Worm (Caenorhabditis elegans) whole organism, early embryonic: ENCODE results near the gene ZK418.2.
"Not testable (repeated sequence)": the region's sequence is repeated elsewhere in the genome, so short reads cannot be mapped to it uniquely, and the experiment has no call there.

Experiments used
- B0310.2 ChIP-seq: sonication (generic microtip); optimal IDR thresholded peaks from 2 replicates; lab custom pipeline; 2016; ENCODE audit warnings: mild to moderate bottlenecking, missing genetic modification characterization, missing compliant biosample characterization
- F13C5.2 ChIP-seq: sonication (generic microtip); optimal IDR thresholded peaks from 2 replicates; lab custom pipeline; 2017; ENCODE audit warnings: mild to moderate bottlenecking, missing genetic modification characterization, inconsistent platforms, missing compliant biosample characterization
- aly-1 ChIP-seq: sonication (generic microtip); optimal IDR thresholded peaks from 2 replicates; lab custom pipeline; 2016; ENCODE audit warnings: missing genetic modification characterization, missing compliant biosample characterization
- ama-1 ChIP-seq: fragments of 150-350 bp; optimal IDR thresholded peaks from 2 replicates; lab custom pipeline; 2014
- ceh-13 ChIP-seq: fragments of 200-800 bp; sonication (Bioruptor generic); optimal IDR thresholded peaks from 2 replicates; lab custom pipeline; 2018; ENCODE audit warnings: mild to moderate bottlenecking, missing genetic modification characterization, missing compliant biosample characterization
- ceh-36 ChIP-seq: sonication (generic microtip); optimal IDR thresholded peaks from 2 replicates; lab custom pipeline; 2016; ENCODE audit warnings: missing genetic modification characterization, inconsistent platforms, missing compliant biosample characterization
- ets-7 ChIP-seq: sonication (generic microtip); optimal IDR thresholded peaks from 2 replicates; lab custom pipeline; 2016; ENCODE audit warnings: missing genotype, missing genetic modification characterization, missing compliant biosample characterization
- flt-1 ChIP-seq: fragments of 200-800 bp; sonication (Bioruptor generic); IDR thresholded peaks from 2 replicates; pipeline ENCODE4 v1.3.6; 2022; ENCODE audit warnings: missing genetic modification characterization, missing compliant biosample characterization
- hmbx-1 ChIP-seq: sonication (generic microtip); optimal IDR thresholded peaks from 2 replicates; lab custom pipeline; 2016; ENCODE audit warnings: mild to moderate bottlenecking, missing genetic modification characterization, missing compliant biosample characterization
- hmg-4 ChIP-seq: fragments of 200-800 bp; sonication (Bioruptor generic); optimal IDR thresholded peaks from 2 replicates; lab custom pipeline; 2018; ENCODE audit warnings: mild to moderate bottlenecking, missing genetic modification characterization, missing compliant biosample characterization
- hnd-1 ChIP-seq: sonication (generic microtip); optimal IDR thresholded peaks from 2 replicates; lab custom pipeline; 2016; ENCODE audit warnings: missing genetic modification characterization, missing compliant biosample characterization
- pes-1 ChIP-seq: fragments of 200-800 bp; sonication (Bioruptor generic); IDR thresholded peaks from 2 replicates; pipeline ENCODE4 v1.3.6; 2022; ENCODE audit warnings: missing genetic modification reagents, missing genetic modification characterization, missing compliant biosample characterization
- scrt-1 ChIP-seq: fragments of 200-800 bp; sonication (Bioruptor generic); IDR thresholded peaks from 2 replicates; pipeline ENCODE4 v1.3.6; 2022; ENCODE audit warnings: missing genetic modification characterization, missing compliant biosample characterization
- sea-1 ChIP-seq: fragments of 200-800 bp; sonication (Bioruptor generic); conservative IDR thresholded peaks from 2 replicates; pipeline ENCODE4 v1.3.6; 2022; ENCODE audit warnings: missing genetic modification characterization, missing compliant biosample characterization
- tbx-11 ChIP-seq: fragments of 200-800 bp; sonication (Bioruptor generic); IDR thresholded peaks from 2 replicates; pipeline ENCODE4 v1.3.6; 2022; ENCODE audit warnings: missing genetic modification characterization, missing compliant biosample characterization
- tbx-37 ChIP-seq: fragments of 200-800 bp; sonication (Bioruptor generic); conservative IDR thresholded peaks from 2 replicates; pipeline ENCODE4 v1.3.6; 2022; ENCODE audit warnings: missing genetic modification reagents, missing genetic modification characterization, missing compliant biosample characterization
- tra-4 ChIP-seq: sonication (generic microtip); optimal IDR thresholded peaks from 2 replicates; lab custom pipeline; 2017; ENCODE audit warnings: missing genetic modification characterization, missing compliant biosample characterization

Gene ZK418.2

ce11 chrIII:7116615-7117252 lies 25.6 kb downstream of the ZK418.2 start:
- TF ChIP-seq ceh-13 (GFP tag; lab: Kevin White, UChicago) (no peak), tbx-37 (GFP tag; lab: Robert Waterston, UW) (no peak), tbx-11 (no peak), F13C5.2 (tag; lab: Kevin White, UChicago) (no peak), ama-1 (lab: Kevin White, UChicago) (no peak), ceh-36 (tag; lab: Kevin White, UChicago) (no peak), hmbx-1 (tag; lab: Kevin White, UChicago) (no peak), hnd-1 (no peak), aly-1 (no peak), hmg-4 (GFP tag; lab: Kevin White, UChicago) (no peak), scrt-1 (GFP tag; lab: Robert Waterston, UW) (no peak)

ce11 chrIII:7120477-7120876 lies 29.3 kb downstream of the ZK418.2 start:
- TF ChIP-seq F13C5.2 (tag; lab: Kevin White, UChicago) (no peak), tra-4 (tag; lab: Kevin White, UChicago) (no peak), hnd-1 (no peak), pes-1 (GFP tag; lab: Robert Waterston, UW) (no peak), ama-1 (lab: Kevin White, UChicago) (no peak), hmg-4 (GFP tag; lab: Kevin White, UChicago) (no peak), sea-1 (GFP tag; lab: Robert Waterston, UW) (no peak)

ce11 chrIII:7122860-7123259 lies 31.7 kb downstream of the ZK418.2 start, which contains the start of the genes B0280.9 and rpia-1:
Gene B0280.9, minus strand, starts transcription at chrIII:7122895.
Gene rpia-1, plus strand, starts transcription at chrIII:7123128.
- TF ChIP-seq flt-1 (GFP tag; lab: Robert Waterston, UW) = no peak
- TF ChIP-seq aly-1 = no peak
- TF ChIP-seq B0310.2 = no peak
- TF ChIP-seq ets-7 (tag; lab: Kevin White, UChicago) = no peak
- no peak for TF ChIP-seq ceh-13 (GFP tag; lab: Kevin White, UChicago)
- no peak for TF ChIP-seq ama-1 (lab: Kevin White, UChicago)

ce11 chrIII:7124364-7124763 lies 33.2 kb downstream of the ZK418.2 start, which contains the start of gene B0280.2:
Gene B0280.2, plus strand, starts transcription at chrIII:7124664.
- no peak for TF ChIP-seq ets-7 (tag; lab: Kevin White, UChicago)

ce11 chrIII:7128601-7129000 lies 37.5 kb downstream of the ZK418.2 start, which contains the start of gene viro-2:
Gene viro-2, plus strand, starts transcription at chrIII:7128901.
- TF ChIP-seq scrt-1 (GFP tag; lab: Robert Waterston, UW); ceh-36 (tag; lab: Kevin White, UChicago); tra-4 (tag; lab: Kevin White, UChicago): not testable (repeated sequence)

- TF ChIP-seq hmg-4 (GFP tag; lab: Kevin White, UChicago) = no peak
- no peak for TF ChIP-seq B0310.2
- TF ChIP-seq pes-1 (GFP tag; lab: Robert Waterston, UW) = no peak
- no peak for TF ChIP-seq aly-1
- TF ChIP-seq F13C5.2 (tag; lab: Kevin White, UChicago) = no peak
- TF ChIP-seq tbx-11 = no peak
- TF ChIP-seq ceh-36 (tag; lab: Kevin White, UChicago) = no peak
- TF ChIP-seq ama-1 (lab: Kevin White, UChicago) = no peak
- TF ChIP-seq hnd-1 = no peak
- TF ChIP-seq tra-4 (tag; lab: Kevin White, UChicago) = no peak
- TF ChIP-seq scrt-1 (GFP tag; lab: Robert Waterston, UW) = no peak
- TF ChIP-seq hmbx-1 (tag; lab: Kevin White, UChicago) = no peak
- TF ChIP-seq ets-7 (tag; lab: Kevin White, UChicago) = no peak
- TF ChIP-seq flt-1 (GFP tag; lab: Robert Waterston, UW) = no peak
- no peak for TF ChIP-seq ceh-13 (GFP tag; lab: Kevin White, UChicago)
Observed at ce11 chrIII:7133559-7133958, 42.4 kb downstream of the ZK418.2 start, which contains the start of the genes pot-1 and ggtb-1. Gene pot-1, minus strand, starts transcription at chrIII:7133678. Gene ggtb-1, plus strand, starts transcription at chrIII:7133766.

- TF ChIP-seq scrt-1 (GFP tag; lab: Robert Waterston, UW) (no peak), pes-1 (GFP tag; lab: Robert Waterston, UW) (no peak), hmbx-1 (tag; lab: Kevin White, UChicago) (no peak)
Observed at ce11 chrIII:7136015-7136414, 44.9 kb downstream of the ZK418.2 start, which contains the start of gene B0280.17. Gene B0280.17, minus strand, starts transcription at chrIII:7136115.

- TF ChIP-seq aly-1 (no peak), ceh-36 (tag; lab: Kevin White, UChicago) (no peak), ama-1 (lab: Kevin White, UChicago) (no peak), scrt-1 (GFP tag; lab: Robert Waterston, UW) (no peak), B0310.2 (no peak), ceh-13 (GFP tag; lab: Kevin White, UChicago) (no peak), tbx-11 (no peak)
Observed at ce11 chrIII:7138178-7138577, 47.0 kb downstream of the ZK418.2 start, which contains the start of gene B0280.11. Gene B0280.11, minus strand, starts transcription at chrIII:7138278.
